Worm (Caenorhabditis elegans): ENCODE measurements around the gene F25H8.2.
A peak's percentile ranks its signal among the peaks of the same experiment; 100 is the strongest.

Gene F25H8.2

DNA sequence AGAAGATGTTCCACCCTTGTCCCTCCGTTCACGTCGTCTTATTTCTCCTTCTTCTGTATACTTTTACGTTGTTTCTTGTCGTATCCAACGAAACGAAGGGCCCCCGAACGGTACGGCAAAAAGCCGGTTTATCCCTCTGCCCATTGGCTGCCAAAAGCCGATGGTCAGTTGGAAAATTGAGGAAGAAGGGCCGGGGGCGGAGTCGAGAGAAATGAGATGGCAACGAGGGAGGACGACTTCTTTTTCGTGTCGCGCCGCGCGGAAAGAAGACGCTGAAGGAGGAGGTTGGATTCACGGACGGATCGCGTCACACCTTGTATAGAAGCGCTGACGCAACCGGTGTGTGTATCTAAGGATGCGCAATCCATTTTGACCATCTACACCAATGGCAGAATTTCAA, 16.9 kb upstream of the F25H8.2 start:
- TF ChIP-seq eor-1 (tag; optimal IDR thresholded peaks at IDR 0.05) (no peak), zag-1 (tag; optimal IDR thresholded peaks at IDR 0.05) (no peak), nhr-25 (tag; optimal IDR thresholded peaks at IDR 0.05) (peak; percentile 55), nfya-1 (tag; optimal IDR thresholded peaks at IDR 0.05; ENCODE audit: insufficient read depth) (peak; percentile 81)

DNA sequence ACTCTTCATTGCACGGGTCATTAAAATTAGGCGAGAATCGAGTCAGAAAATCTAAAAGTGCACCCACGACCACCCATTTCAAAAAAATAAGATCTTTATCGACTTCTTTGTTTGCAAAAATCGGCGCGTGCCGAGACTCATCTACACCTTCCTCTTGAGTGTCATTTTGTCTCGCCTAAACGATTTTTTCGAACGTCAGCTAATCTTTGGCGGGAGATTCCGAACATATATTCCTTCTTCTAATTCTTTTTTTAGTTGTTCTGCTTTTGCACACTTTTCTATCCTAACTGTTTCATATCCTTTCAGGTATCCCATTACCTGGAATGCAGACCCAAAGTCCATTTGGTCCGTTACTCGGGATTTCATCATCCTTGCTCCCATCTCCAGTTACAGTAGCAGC, 15.8 kb upstream of the F25H8.2 start, which contains the start of gene bed-3:
Gene bed-3 (plus strand): TSS at position 301 of the 400 bp plus-strand sequence.
- TF ChIP-seq ceh-82 (tag; optimal IDR thresholded peaks at IDR 0.05) (no peak), nhr-43 (tag; optimal IDR thresholded peaks at IDR 0.05; ENCODE audit: poor library complexity, severe bottlenecking) (no peak), nhr-76 (tag; optimal IDR thresholded peaks at IDR 0.05) (no peak)

DNA sequence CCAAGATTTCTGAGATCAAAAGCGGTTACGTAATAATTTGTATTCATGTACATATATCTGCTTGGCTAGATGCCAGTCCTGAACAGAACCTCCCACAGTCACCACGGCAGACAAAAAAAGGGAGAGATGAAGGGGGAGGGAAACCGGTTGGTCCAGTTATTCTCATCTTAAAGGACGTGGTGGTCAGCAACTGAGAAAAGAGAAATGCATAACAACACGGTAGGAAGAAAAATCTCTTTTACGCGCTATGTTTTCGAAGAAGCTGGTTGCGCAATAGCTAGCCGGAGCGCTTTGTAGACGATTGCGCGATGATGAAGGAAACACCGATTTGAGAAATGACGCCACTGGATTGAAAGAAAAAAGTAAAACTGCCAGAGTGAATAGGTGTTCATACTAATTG, 14.0 kb upstream of the F25H8.2 start:
- TF ChIP-seq lin-39 (tag; optimal IDR thresholded peaks at IDR 0.05): no peak
- peak; percentile 65 for TF ChIP-seq nhr-43 (tag; optimal IDR thresholded peaks at IDR 0.05; ENCODE audit: poor library complexity, severe bottlenecking)
- TF ChIP-seq nfya-1 (tag; optimal IDR thresholded peaks at IDR 0.05; ENCODE audit: insufficient read depth): peak; percentile 4
- no peak for TF ChIP-seq nhr-76 (tag; optimal IDR thresholded peaks at IDR 0.05)
- peak; percentile 60 for TF ChIP-seq nhr-25 (tag; optimal IDR thresholded peaks at IDR 0.05)
- TF ChIP-seq nhr-12 (tag; optimal IDR thresholded peaks at IDR 0.05): no peak
- TF ChIP-seq nhr-23 (tag; optimal IDR thresholded peaks at IDR 0.05): peak; percentile 28

DNA sequence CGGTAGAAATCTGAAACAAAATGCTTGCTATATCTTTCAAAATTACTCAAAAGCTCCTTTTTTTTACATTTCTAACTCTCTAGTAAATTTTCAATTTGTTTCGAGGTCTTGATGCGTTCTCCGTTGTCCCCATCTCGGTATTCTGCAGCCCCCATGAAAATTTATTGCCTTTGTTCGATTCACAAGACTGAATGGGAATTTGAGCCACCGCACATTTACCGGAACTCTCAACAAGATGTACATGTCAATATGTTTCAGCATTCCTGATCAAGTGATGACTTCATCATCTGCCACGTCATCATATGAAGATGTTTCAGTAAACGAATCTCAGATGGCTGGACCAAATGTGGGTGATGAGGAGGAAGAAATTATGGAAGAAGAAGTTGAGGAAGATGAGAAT, 11.6 kb upstream of the F25H8.2 start:
- TF ChIP-seq tbx-2 (tag; optimal IDR thresholded peaks at IDR 0.05): no peak
- TF ChIP-seq unc-62 (GFP tag; optimal IDR thresholded peaks at IDR 0.05): no peak
- TF ChIP-seq snpc-4 (tag; optimal IDR thresholded peaks at IDR 0.05): no peak
- TF ChIP-seq ZK546.5 (tag; optimal IDR thresholded peaks at IDR 0.05): no peak
- no peak for TF ChIP-seq egl-27 (tag; optimal IDR thresholded peaks at IDR 0.05)
- TF ChIP-seq ztf-4 (tag; optimal IDR thresholded peaks at IDR 0.05): no peak
- no peak for TF ChIP-seq skn-1 (tag; optimal IDR thresholded peaks at IDR 0.05)
- no peak for TF ChIP-seq nhr-12 (tag; optimal IDR thresholded peaks at IDR 0.05)
- TF ChIP-seq ama-1 (optimal IDR thresholded peaks at IDR 0.05): no peak
- TF ChIP-seq fkh-10 (GFP tag; optimal IDR thresholded peaks at IDR 0.05): no peak
- TF ChIP-seq fos-1 (tag; optimal IDR thresholded peaks at IDR 0.05): no peak
- no peak for TF ChIP-seq aly-2 (tag; optimal IDR thresholded peaks at IDR 0.05)
- no peak for TF ChIP-seq elt-1 (tag; optimal IDR thresholded peaks at IDR 0.05)
- no peak for TF ChIP-seq R02D3.7 (tag; optimal IDR thresholded peaks at IDR 0.05)
- TF ChIP-seq mml-1 (tag; optimal IDR thresholded peaks at IDR 0.05): no peak

DNA sequence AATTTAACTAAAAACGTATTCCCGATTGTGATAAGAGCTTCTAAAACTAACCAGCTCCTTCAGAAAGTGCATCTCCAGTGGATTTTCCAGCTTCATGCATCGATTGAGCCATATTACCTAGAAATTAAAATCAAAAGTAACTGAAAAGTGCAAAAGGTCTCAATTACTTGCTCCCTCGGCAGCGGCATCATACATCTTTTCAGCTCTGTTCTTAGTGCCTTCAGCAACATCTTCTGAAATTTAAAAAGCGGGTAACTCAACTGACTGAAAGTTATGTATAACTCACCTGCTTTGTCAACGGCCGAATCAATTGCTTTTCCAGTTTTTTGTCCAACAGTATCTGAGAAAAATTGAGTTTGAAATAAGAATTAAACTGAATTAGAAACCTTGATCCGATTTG, 7.6 kb upstream of the F25H8.2 start:
- TF ChIP-seq lin-39 (tag; optimal IDR thresholded peaks at IDR 0.05): no peak
- TF ChIP-seq daf-12 (tag; optimal IDR thresholded peaks at IDR 0.05): no peak
- TF ChIP-seq ceh-82 (tag; optimal IDR thresholded peaks at IDR 0.05): no peak
- TF ChIP-seq mml-1 (tag; optimal IDR thresholded peaks at IDR 0.05): no peak
- TF ChIP-seq ceh-9 (tag; optimal IDR thresholded peaks at IDR 0.05): no peak

DNA sequence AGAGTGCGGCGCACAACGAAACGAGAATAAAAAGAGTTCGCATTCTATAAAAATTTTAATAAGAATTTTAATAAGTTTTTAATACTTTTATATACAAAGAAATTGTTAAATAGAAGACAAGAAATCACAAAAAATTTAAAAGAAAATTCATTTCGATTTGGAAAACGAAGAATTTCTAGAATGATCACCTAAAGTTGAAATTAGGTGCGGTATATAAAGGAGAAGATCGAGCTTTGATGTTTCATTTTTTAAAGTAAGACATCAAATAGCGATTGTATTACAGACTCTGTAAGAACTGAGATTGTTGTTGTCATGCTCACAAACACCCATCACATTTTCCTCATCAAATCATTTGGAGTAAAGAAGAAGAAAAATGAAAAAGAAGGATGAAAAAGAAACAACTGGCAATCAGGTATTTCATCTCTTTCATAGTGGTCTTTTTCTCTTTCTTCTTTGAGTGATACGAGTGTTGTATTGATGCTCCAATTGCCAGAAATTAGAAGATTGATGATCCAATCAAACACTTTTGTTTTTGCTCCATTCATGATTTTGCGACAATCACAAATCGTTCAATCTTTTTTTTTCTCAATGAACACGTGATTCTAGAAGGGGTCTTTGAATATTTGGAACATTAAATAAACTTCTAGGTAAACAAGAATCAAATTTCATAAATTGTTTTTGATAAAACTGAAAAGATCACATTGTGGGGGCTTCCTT, 3.7 kb upstream of the F25H8.2 start, which contains the start of gene dur-1:
Gene dur-1 (minus strand): TSS at position 51 of the 717 bp plus-strand sequence.
- peak; percentile 25 for TF ChIP-seq nfya-1 (tag; optimal IDR thresholded peaks at IDR 0.05; ENCODE audit: insufficient read depth)
- no peak for TF ChIP-seq ceh-16 (tag; optimal IDR thresholded peaks at IDR 0.05)
- peak; percentile 5 for TF ChIP-seq ceh-28 (tag; optimal IDR thresholded peaks at IDR 0.05)
- no peak for TF ChIP-seq nhr-23 (tag; optimal IDR thresholded peaks at IDR 0.05)
- peak; percentile 32 for TF ChIP-seq egl-5 (tag; optimal IDR thresholded peaks at IDR 0.05)
- TF ChIP-seq nhr-237 (tag; optimal IDR thresholded peaks at IDR 0.05): no peak
- TF ChIP-seq lin-15B (tag; optimal IDR thresholded peaks at IDR 0.05): no peak
